Fruit fly (Drosophila melanogaster): ENCODE results near the gene CG42846.
A peak's percentile ranks its signal among the peaks of the same experiment; 100 is the strongest.

Gene CG42846

DNA sequence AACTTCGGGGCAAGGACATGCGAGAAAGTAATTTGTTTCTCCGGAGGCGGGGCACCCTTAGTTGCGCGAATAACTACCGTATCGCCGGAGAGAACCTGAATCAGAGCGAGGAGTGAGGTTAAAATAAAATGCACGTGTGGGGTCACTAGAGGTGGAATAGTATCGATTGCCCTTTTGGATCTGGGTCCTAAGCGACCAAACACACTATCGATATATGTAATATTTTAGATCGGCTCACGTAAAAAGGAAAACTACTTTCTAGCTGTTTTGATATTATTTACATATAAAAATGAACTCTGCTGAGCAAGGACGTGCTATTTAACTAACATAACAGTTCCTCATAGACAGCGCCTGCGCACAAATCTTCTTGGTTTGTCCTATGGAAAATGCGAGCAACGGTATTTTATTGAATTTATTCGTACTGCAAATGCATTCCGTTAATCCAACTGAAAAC lies 31.3 kb upstream of the CG42846 start (continued):
- peak; percentile 43 for TF ChIP-seq CG34376 (GFP tag; optimal IDR thresholded peaks at IDR 0.05)
- TF ChIP-seq br (optimal IDR thresholded peaks at IDR 0.05): no peak
- peak; percentile 84 for TF ChIP-seq zen2 (GFP tag; IDR thresholded peaks at IDR 0.05; ENCODE audit: partially characterized antibody)
- TF ChIP-seq Lpt (GFP tag; optimal IDR thresholded peaks at IDR 0.05): no peak
- TF ChIP-seq hth (optimal IDR thresholded peaks at IDR 0.05): no peak
- TF ChIP-seq NC2β (GFP tag; optimal IDR thresholded peaks at IDR 0.05): no peak
- TF ChIP-seq CG10431 (GFP tag; optimal IDR thresholded peaks at IDR 0.05): no peak
- TF ChIP-seq gt (GFP tag; IDR thresholded peaks at IDR 0.05): no peak
- TF ChIP-seq vvl (GFP tag; IDR thresholded peaks at IDR 0.05): 0 out of 2 replicates have a peak, but pooled peaks have one; percentile 17
- TF ChIP-seq jing (GFP tag; optimal IDR thresholded peaks at IDR 0.05): no peak
- TF ChIP-seq Usf (GFP tag; optimal IDR thresholded peaks at IDR 0.05): no peak
- no peak for TF ChIP-seq CG31224 (GFP tag; IDR thresholded peaks at IDR 0.05)
- TF ChIP-seq Abd-B (GFP tag; optimal IDR thresholded peaks at IDR 0.05): no peak
- TF ChIP-seq CG16813 (GFP tag; IDR thresholded peaks at IDR 0.05; ENCODE audit: partially characterized antibody): peak; percentile 78
- no peak for TF ChIP-seq CG6654 (GFP tag; optimal IDR thresholded peaks at IDR 0.05)
- peak; percentile 1 for TF ChIP-seq caup (GFP tag; optimal IDR thresholded peaks at IDR 0.05; ENCODE audit: severe bottlenecking)
- TF ChIP-seq CG3065 (GFP tag; optimal IDR thresholded peaks at IDR 0.05): no peak
- peak; percentile 69 for TF ChIP-seq pzg (GFP tag; optimal IDR thresholded peaks at IDR 0.05)
- no peak for TF ChIP-seq z (GFP tag; IDR thresholded peaks at IDR 0.05)
- no peak for TF ChIP-seq CG6175 (GFP tag; IDR thresholded peaks at IDR 0.05)
- no peak for TF ChIP-seq usp (GFP tag; optimal IDR thresholded peaks at IDR 0.05)
- no peak for TF ChIP-seq CG4424 (GFP tag; optimal IDR thresholded peaks at IDR 0.05)
- TF ChIP-seq run (tag; optimal IDR thresholded peaks at IDR 0.05): no peak
- TF ChIP-seq Hr39 (optimal IDR thresholded peaks at IDR 0.05): no peak
- TF ChIP-seq sim (GFP tag; IDR thresholded peaks at IDR 0.05): no peak
- TF ChIP-seq MESR4 (GFP tag; optimal IDR thresholded peaks at IDR 0.05): peak; percentile 88
- TF ChIP-seq Dp (GFP tag; optimal IDR thresholded peaks at IDR 0.05): no peak
- TF ChIP-seq so (GFP tag; IDR thresholded peaks at IDR 0.05): no peak
- TF ChIP-seq slbo (GFP tag; IDR thresholded peaks at IDR 0.05): no peak
- TF ChIP-seq CG32772 (GFP tag; IDR thresholded peaks at IDR 0.05): no peak
- TF ChIP-seq CG17359 (tag; optimal IDR thresholded peaks at IDR 0.05): no peak
- TF ChIP-seq CG10366 (GFP tag; IDR thresholded peaks at IDR 0.05): no peak
- no peak for TF ChIP-seq CG7556 (GFP tag; optimal IDR thresholded peaks at IDR 0.05)
- peak; percentile 11 for TF ChIP-seq CTCF (GFP tag; optimal IDR thresholded peaks at IDR 0.05)
- no peak for TF ChIP-seq dati (GFP tag; IDR thresholded peaks at IDR 0.05)
- no peak for TF ChIP-seq CG13296 (GFP tag; optimal IDR thresholded peaks at IDR 0.05)
- peak; percentile 87 for TF ChIP-seq nerfin-1 (tag; optimal IDR thresholded peaks at IDR 0.05)
- TF ChIP-seq pita (GFP tag; optimal IDR thresholded peaks at IDR 0.05): no peak
- TF ChIP-seq nmo (GFP tag; optimal IDR thresholded peaks at IDR 0.05): no peak
- no peak for TF ChIP-seq CG9727 (GFP tag; optimal IDR thresholded peaks at IDR 0.05)
- TF ChIP-seq CG14441 (GFP tag; IDR thresholded peaks at IDR 0.05): no peak
- TF ChIP-seq CG11093 (GFP tag; IDR thresholded peaks at IDR 0.05): no peak
- no peak for TF ChIP-seq p53 (GFP tag; optimal IDR thresholded peaks at IDR 0.05)
- TF ChIP-seq CG7271 (tag; optimal IDR thresholded peaks at IDR 0.05): no peak
- TF ChIP-seq org-1 (GFP tag; optimal IDR thresholded peaks at IDR 0.05): no peak
- no peak for TF ChIP-seq Rx (GFP tag; IDR thresholded peaks at IDR 0.05)
- TF ChIP-seq tll (GFP tag; optimal IDR thresholded peaks at IDR 0.05): no peak
- no peak for TF ChIP-seq twi (tag; optimal IDR thresholded peaks at IDR 0.05)
- TF ChIP-seq CG4360 (GFP tag; IDR thresholded peaks at IDR 0.05): no peak
- no peak for TF ChIP-seq CG8290 (GFP tag; optimal IDR thresholded peaks at IDR 0.05)
- peak in 1 of 2 experiments; percentile 51 for TF ChIP-seq CG8290 (tag; optimal IDR thresholded peaks at IDR 0.05)
- no peak for TF ChIP-seq C15 (GFP tag; IDR thresholded peaks at IDR 0.05)
- TF ChIP-seq Med (GFP tag): peak; percentile 79
- peak; percentile 90 for TF ChIP-seq CG13287 (GFP tag; IDR thresholded peaks at IDR 0.05; ENCODE audit: partially characterized antibody)

Data from whole organism, embryonic.